Fruit fly (Drosophila melanogaster): ENCODE results near the gene CG31013.

- no peak for TF ChIP-seq CG6854 (GFP tag; optimal IDR thresholded peaks at IDR 0.05)
- peak; percentile 54 for TF ChIP-seq CG4617 (GFP tag; optimal IDR thresholded peaks at IDR 0.05; ENCODE audit: borderline replicate concordance)
- TF ChIP-seq CG8478 (optimal IDR thresholded peaks at IDR 0.05) = no peak
- TF ChIP-seq Hr39 (optimal IDR thresholded peaks at IDR 0.05) = no peak
- peak; percentile 20 for TF ChIP-seq HLH3B (GFP tag; IDR thresholded peaks at IDR 0.05)
- TF ChIP-seq CG12769 (tag; optimal IDR thresholded peaks at IDR 0.05) = no peak
- no peak for TF ChIP-seq cas (GFP tag; IDR thresholded peaks at IDR 0.05)
- peak; percentile 23 for TF ChIP-seq CG12942 (GFP tag; optimal IDR thresholded peaks at IDR 0.05)
- no peak for TF ChIP-seq CG18764 (GFP tag; optimal IDR thresholded peaks at IDR 0.05)
These were observed 44.0 kb downstream of the CG31013 start, which contains the start of the genes CG2246 and CG31021 for dm6 chr3R:30601440-30602256.

Data from whole organism, embryonic.